Worm (Caenorhabditis elegans): ENCODE results near the gene snap-29.

ce11 chrIII:8737391-8737790, 38.7 kb upstream of the snap-29 start:
- TF ChIP-seq ZK546.5 (tag; optimal IDR thresholded peaks at IDR 0.05) (no peak), snpc-4 (tag; optimal IDR thresholded peaks at IDR 0.05) (no peak), nhr-28 (tag; optimal IDR thresholded peaks at IDR 0.05) (no peak), R02D3.7 (tag; optimal IDR thresholded peaks at IDR 0.05) (no peak), ztf-11 (tag; optimal IDR thresholded peaks at IDR 0.05) (no peak), nhr-111 (GFP tag; optimal IDR thresholded peaks at IDR 0.05) (no peak), nhr-76 (tag; optimal IDR thresholded peaks at IDR 0.05) (no peak), dve-1 (tag; optimal IDR thresholded peaks at IDR 0.05; ENCODE audit: insufficient read depth) (no peak), unc-130 (GFP tag; optimal IDR thresholded peaks at IDR 0.05) (no peak), ceh-44 (GFP tag; IDR thresholded peaks at IDR 0.05) (no peak), hlh-30 (tag; optimal IDR thresholded peaks at IDR 0.05; ENCODE audit: insufficient read depth) (no peak), ctbp-1 (GFP tag; IDR thresholded peaks at IDR 0.05) (no peak), mes-2 (tag; optimal IDR thresholded peaks at IDR 0.05; ENCODE audit: poor library complexity, severe bottlenecking) (no peak), daf-16 (GFP tag; optimal IDR thresholded peaks at IDR 0.05) (no peak), daf-16 (tag; optimal IDR thresholded peaks at IDR 0.05) (no peak)
